Worm (Caenorhabditis elegans): ENCODE data around the gene pho-1.

DNA sequence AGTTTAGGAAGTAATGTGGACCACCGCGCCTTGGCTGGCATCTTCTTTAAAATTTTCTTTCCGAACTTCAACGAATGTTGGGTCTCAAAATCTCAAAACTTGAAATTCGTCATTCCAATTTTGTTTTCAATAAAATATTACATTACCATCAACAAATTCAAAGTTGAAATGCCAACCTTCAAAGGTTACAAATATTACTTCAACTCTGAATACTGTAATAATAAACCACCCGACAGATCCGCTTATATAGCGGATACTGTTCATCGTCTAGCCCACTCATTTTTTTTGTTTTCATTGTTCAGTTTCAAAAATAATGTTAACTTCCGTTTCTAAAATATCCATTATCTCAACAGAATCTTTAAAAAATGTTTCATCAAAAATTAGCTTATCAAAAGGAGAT lies 49.4 kb upstream of the pho-1 start, which contains the start of gene gur-5:
- TF ChIP-seq nfya-1 (tag; optimal IDR thresholded peaks at IDR 0.05; ENCODE audit: insufficient read depth), result no peak
- no peak for TF ChIP-seq nhr-237 (tag; optimal IDR thresholded peaks at IDR 0.05)
- TF ChIP-seq lsy-12 (tag; optimal IDR thresholded peaks at IDR 0.05), result no peak
- TF ChIP-seq fkh-2 (tag; optimal IDR thresholded peaks at IDR 0.05), result no peak
- TF ChIP-seq elt-2 (tag; optimal IDR thresholded peaks at IDR 0.05), result no peak
- no peak for TF ChIP-seq jun-1 (tag; optimal IDR thresholded peaks at IDR 0.05)
- no peak for TF ChIP-seq lin-15B (tag; optimal IDR thresholded peaks at IDR 0.05)
- no peak for TF ChIP-seq ZK546.5 (tag; optimal IDR thresholded peaks at IDR 0.05)
- TF ChIP-seq ceh-16 (tag; optimal IDR thresholded peaks at IDR 0.05), result no peak
- no peak for TF ChIP-seq unc-39 (tag; optimal IDR thresholded peaks at IDR 0.05)
- TF ChIP-seq nhr-28 (tag; optimal IDR thresholded peaks at IDR 0.05), result no peak
- TF ChIP-seq ceh-9 (tag; optimal IDR thresholded peaks at IDR 0.05), result no peak

All from whole organism, L3 larva.